Fruit fly (Drosophila melanogaster) whole organism, embryonic: ENCODE data around the gene Yip1d1.

ENCODE experiments used
- Abd-B ChIP-seq: fragments of 200-800 bp; sonication (Bioruptor generic); optimal IDR thresholded peaks from 2 replicates; lab custom pipeline; 2018; ENCODE audit warnings: missing biosample characterization, mild to moderate bottlenecking, missing genetic modification characterization, moderate library complexity
- Adf1 ChIP-seq: fragments of 200-800 bp; sonication (Bioruptor generic); IDR thresholded peaks from 2 replicates; pipeline ENCODE4 v1.3.6; 2022; ENCODE audit warnings: missing biosample characterization, missing genetic modification characterization
- Bdp1 ChIP-seq: fragments of 200-800 bp; sonication (Bioruptor generic); optimal IDR thresholded peaks from 3 replicates; lab custom pipeline; 2016; ENCODE audit warnings: missing biosample characterization, missing genetic modification characterization
- CG10209 ChIP-seq: fragments of 200-800 bp; sonication (Bioruptor generic); optimal IDR thresholded peaks from 3 replicates; lab custom pipeline; 2017; ENCODE audit warnings: missing biosample characterization, mild to moderate bottlenecking, missing genetic modification characterization, missing genetic modification reagents
- CG10959 ChIP-seq: fragments of 200-800 bp; sonication (Bioruptor generic); IDR thresholded peaks from 2 replicates; pipeline ENCODE4 v1.3.6; 2022; ENCODE audit warnings: missing biosample characterization, missing genetic modification characterization
- CG12391 ChIP-seq: fragments of 200-800 bp; sonication (Bioruptor generic); optimal IDR thresholded peaks from 3 replicates; lab custom pipeline; 2018; ENCODE audit warnings: missing biosample characterization, mild to moderate bottlenecking, missing genetic modification characterization, moderate library complexity
- CG13123 ChIP-seq: fragments of 200-800 bp; sonication (Bioruptor generic); optimal IDR thresholded peaks from 2 replicates; lab custom pipeline; 2016; ENCODE audit warnings: missing biosample characterization, missing genetic modification characterization
- CG13424 ChIP-seq: fragments of 200-800 bp; sonication (Bioruptor generic); optimal IDR thresholded peaks from 2 replicates; lab custom pipeline; 2019; ENCODE audit warnings: missing biosample characterization, mild to moderate bottlenecking, missing genetic modification characterization, moderate library complexity
- CG14667 ChIP-seq: fragments of 200-800 bp; sonication (Bioruptor generic); IDR thresholded peaks from 2 replicates; pipeline ENCODE4 v1.3.6; 2022; ENCODE audit warnings: missing biosample characterization, missing genetic modification characterization
- CG14710 ChIP-seq: fragments of 200-800 bp; sonication (Bioruptor generic); optimal IDR thresholded peaks from 3 replicates; lab custom pipeline; 2019; ENCODE audit warnings: missing biosample characterization, mild to moderate bottlenecking, missing genetic modification characterization, moderate library complexity
- CG2678 ChIP-seq: fragments of 200-800 bp; sonication (Bioruptor generic); optimal IDR thresholded peaks from 3 replicates; lab custom pipeline; 2019; ENCODE audit warnings: missing biosample characterization, mild to moderate bottlenecking, missing genetic modification characterization, moderate library complexity
- CG3065 ChIP-seq: fragments of 200-800 bp; sonication (Bioruptor generic); optimal IDR thresholded peaks from 2 replicates; lab custom pipeline; 2016; ENCODE audit warnings: missing biosample characterization, missing genetic modification characterization
- CG3163 ChIP-seq: fragments of 200-800 bp; sonication (Bioruptor generic); optimal IDR thresholded peaks from 3 replicates; lab custom pipeline; 2016; ENCODE audit warnings: missing biosample characterization, missing genetic modification characterization
- CG3995 ChIP-seq: fragments of 200-800 bp; sonication (Bioruptor generic); optimal IDR thresholded peaks from 3 replicates; lab custom pipeline; 2016; ENCODE audit warnings: missing biosample characterization, missing genetic modification characterization
- CG6689 ChIP-seq: fragments of 200-800 bp; sonication (Bioruptor generic); IDR thresholded peaks from 2 replicates; pipeline ENCODE4 v1.3.6; 2022; ENCODE audit warnings: missing biosample characterization, missing genetic modification characterization
- CG7839 ChIP-seq: fragments of 200-800 bp; sonication (Bioruptor generic); optimal IDR thresholded peaks from 3 replicates; lab custom pipeline; 2018; ENCODE audit warnings: missing biosample characterization, mild to moderate bottlenecking, missing genetic modification characterization, moderate library complexity
- CG8388 ChIP-seq: fragments of 200-800 bp; sonication (Bioruptor generic); optimal IDR thresholded peaks from 2 replicates; lab custom pipeline; 2019; ENCODE audit warnings: missing biosample characterization, mild to moderate bottlenecking, missing genetic modification characterization, moderate library complexity
- CoRest ChIP-seq: fragments of 200-800 bp; sonication (Bioruptor generic); optimal IDR thresholded peaks from 3 replicates; lab custom pipeline; 2018; ENCODE audit warnings: missing biosample characterization, mild to moderate bottlenecking, missing genetic modification characterization, moderate library complexity
- CrebB ChIP-seq: fragments of 200-800 bp; sonication (Bioruptor generic); optimal IDR thresholded peaks from 3 replicates; lab custom pipeline; 2018; ENCODE audit warnings: missing biosample characterization, mild to moderate bottlenecking, missing genetic modification characterization
- Dek ChIP-seq: fragments of 200-800 bp; sonication (Bioruptor generic); optimal IDR thresholded peaks from 3 replicates; lab custom pipeline; 2019; ENCODE audit warnings: missing biosample characterization, mild to moderate bottlenecking, missing genetic modification characterization, moderate library complexity
- Dfd ChIP-seq, 2 experiments: fragments of >200 bp; optimal IDR thresholded peaks; 2 replicates each; lab custom pipeline; 2017; ENCODE audit warnings: missing biosample characterization in 2 of 2, missing genetic modification characterization in 2 of 2
- Doc3 ChIP-seq: fragments of 200-800 bp; sonication (Bioruptor generic); IDR thresholded peaks from 3 replicates; pipeline ENCODE4 v1.3.6; 2022; ENCODE audit warnings: missing biosample characterization, missing genetic modification characterization; ENCODE audit not compliant: partially characterized antibody
- E2f1 ChIP-seq: fragments of 200-800 bp; sonication (Bioruptor generic); IDR thresholded peaks from 2 replicates; pipeline ENCODE4 v1.3.6; 2022; ENCODE audit warnings: missing biosample characterization, missing genetic modification characterization
- Hand ChIP-seq: fragments of 200-800 bp; sonication (Bioruptor generic); optimal IDR thresholded peaks from 2 replicates; lab custom pipeline; 2017; ENCODE audit warnings: mild to moderate bottlenecking, missing biosample characterization, missing genetic modification reagents, missing genetic modification characterization
- HmgZ ChIP-seq: fragments of 200-800 bp; sonication (Bioruptor generic); optimal IDR thresholded peaks from 2 replicates; lab custom pipeline; 2018; ENCODE audit warnings: missing biosample characterization, mild to moderate bottlenecking, missing genetic modification characterization
- MESR4 ChIP-seq: fragments of 200-800 bp; sonication (Bioruptor generic); optimal IDR thresholded peaks from 2 replicates; lab custom pipeline; 2018; ENCODE audit warnings: missing biosample characterization, mild to moderate bottlenecking, missing genetic modification characterization, moderate library complexity
- MTF-1 ChIP-seq: fragments of 200-800 bp; sonication (Bioruptor generic); optimal IDR thresholded peaks from 2 replicates; lab custom pipeline; 2018; ENCODE audit warnings: missing biosample characterization, mild to moderate bottlenecking, missing genetic modification characterization, borderline replicate concordance
- Mes4 ChIP-seq: fragments of 200-800 bp; sonication (Bioruptor generic); optimal IDR thresholded peaks from 2 replicates; lab custom pipeline; 2016; ENCODE audit warnings: missing biosample characterization, missing genetic modification characterization
- Sox102F ChIP-seq: fragments of 200-800 bp; sonication (Bioruptor generic); optimal IDR thresholded peaks from 2 replicates; lab custom pipeline; 2018; ENCODE audit warnings: missing biosample characterization, mild to moderate bottlenecking, missing genetic modification characterization, moderate library complexity
- YL-1 ChIP-seq: fragments of 200-800 bp; sonication (Bioruptor generic); optimal IDR thresholded peaks from 3 replicates; lab custom pipeline; 2017; ENCODE audit warnings: missing biosample characterization, mild to moderate bottlenecking, missing genetic modification characterization
- caup ChIP-seq: fragments of 200-800 bp; sonication (Bioruptor generic); optimal IDR thresholded peaks from 3 replicates; lab custom pipeline; 2017; ENCODE audit warnings: missing biosample characterization, mild to moderate bottlenecking, missing genetic modification characterization, moderate library complexity; ENCODE audit not compliant: severe bottlenecking
- ftz-f1 ChIP-seq: fragments of 200-800 bp; sonication (Bioruptor generic); optimal IDR thresholded peaks from 2 replicates; lab custom pipeline; 2016; ENCODE audit warnings: missing biosample characterization, missing genetic modification characterization
- gfzf ChIP-seq: fragments of 200-800 bp; sonication (Bioruptor generic); optimal IDR thresholded peaks from 2 replicates; lab custom pipeline; 2016; ENCODE audit warnings: missing biosample characterization, mild to moderate bottlenecking, missing genetic modification characterization, moderate library complexity
- grau ChIP-seq: fragments of 200-800 bp; optimal IDR thresholded peaks from 3 replicates; lab custom pipeline; 2019; ENCODE audit warnings: missing biosample characterization, mild to moderate bottlenecking, missing genetic modification characterization, moderate library complexity
- lbe ChIP-seq: fragments of 200-800 bp; sonication (Bioruptor generic); optimal IDR thresholded peaks from 2 replicates; lab custom pipeline; 2016; ENCODE audit warnings: missing biosample characterization, mild to moderate bottlenecking, missing genetic modification characterization
- org-1 ChIP-seq: fragments of 200-800 bp; sonication (Bioruptor generic); optimal IDR thresholded peaks from 2 replicates; lab custom pipeline; 2017; ENCODE audit warnings: missing biosample characterization, missing genetic modification characterization
- phol ChIP-seq: fragments of 200-800 bp; sonication (Bioruptor generic); optimal IDR thresholded peaks from 3 replicates; lab custom pipeline; 2018; ENCODE audit warnings: missing biosample characterization, mild to moderate bottlenecking, missing genetic modification characterization, moderate library complexity
- pum ChIP-seq: fragments of 200-800 bp; sonication (Bioruptor generic); optimal IDR thresholded peaks from 2 replicates; lab custom pipeline; 2016; ENCODE audit warnings: missing biosample characterization, missing genetic modification characterization
- rib ChIP-seq: fragments of 200-800 bp; sonication (Bioruptor generic); IDR thresholded peaks from 2 replicates; pipeline ENCODE4 v1.3.6; 2022; ENCODE audit warnings: missing biosample characterization, missing genetic modification characterization
- row ChIP-seq: fragments of 200-800 bp; sonication (Bioruptor generic); IDR thresholded peaks from 3 replicates; pipeline ENCODE4 v1.3.6; 2022; ENCODE audit warnings: missing biosample characterization, missing genetic modification characterization
- salm ChIP-seq: fragments of 200-800 bp; sonication (Bioruptor generic); optimal IDR thresholded peaks from 2 replicates; lab custom pipeline; 2018; ENCODE audit warnings: missing biosample characterization, mild to moderate bottlenecking, missing genetic modification characterization
- sc ChIP-seq, 3 experiments: fragments of >200 bp in 2 of 3; fragments of 200-800 bp in 1 of 3; sonication (Bioruptor generic) in 1 of 3; optimal IDR thresholded peaks; 2 replicates in 2 of 3; 3 replicates in 1 of 3; lab custom pipeline; 2017; ENCODE audit warnings: mild to moderate bottlenecking in 1 of 3, missing biosample characterization in 1 of 3, missing genetic modification characterization in 1 of 3, missing genetic modification reagents in 1 of 3
- schlank ChIP-seq: fragments of 200-800 bp; sonication (Bioruptor generic); optimal IDR thresholded peaks from 2 replicates; lab custom pipeline; 2018; ENCODE audit warnings: missing biosample characterization, mild to moderate bottlenecking, missing genetic modification characterization
- sisA ChIP-seq: fragments of 200-800 bp; sonication (Bioruptor generic); IDR thresholded peaks from 2 replicates; pipeline ENCODE4 v1.3.6; 2022; ENCODE audit warnings: missing biosample characterization, missing genetic modification characterization
- tgo ChIP-seq: fragments of 200-800 bp; sonication (Bioruptor generic); IDR thresholded peaks from 3 replicates; pipeline ENCODE4 v1.3.6; 2022; ENCODE audit warnings: missing biosample characterization, missing genetic modification characterization
- unc-4 ChIP-seq: fragments of 200-800 bp; sonication (Bioruptor generic); IDR thresholded peaks from 2 replicates; pipeline ENCODE4 v1.3.6; 2022; ENCODE audit warnings: missing biosample characterization, missing genetic modification characterization; ENCODE audit not compliant: partially characterized antibody
- unpg ChIP-seq: fragments of 200-800 bp; sonication (Bioruptor generic); optimal IDR thresholded peaks from 3 replicates; lab custom pipeline; 2018; ENCODE audit warnings: missing biosample characterization, mild to moderate bottlenecking, missing genetic modification characterization, moderate library complexity
- vfl ChIP-seq: fragments of 200-800 bp; sonication (Bioruptor generic); optimal IDR thresholded peaks from 2 replicates; lab custom pipeline; 2016; ENCODE audit warnings: missing biosample characterization, missing genetic modification characterization
- wdn ChIP-seq: fragments of 200-800 bp; sonication (Bioruptor generic); IDR thresholded peaks from 2 replicates; pipeline ENCODE4 v1.3.6; 2022; ENCODE audit warnings: missing biosample characterization, missing genetic modification characterization

Gene Yip1d1

DNA sequence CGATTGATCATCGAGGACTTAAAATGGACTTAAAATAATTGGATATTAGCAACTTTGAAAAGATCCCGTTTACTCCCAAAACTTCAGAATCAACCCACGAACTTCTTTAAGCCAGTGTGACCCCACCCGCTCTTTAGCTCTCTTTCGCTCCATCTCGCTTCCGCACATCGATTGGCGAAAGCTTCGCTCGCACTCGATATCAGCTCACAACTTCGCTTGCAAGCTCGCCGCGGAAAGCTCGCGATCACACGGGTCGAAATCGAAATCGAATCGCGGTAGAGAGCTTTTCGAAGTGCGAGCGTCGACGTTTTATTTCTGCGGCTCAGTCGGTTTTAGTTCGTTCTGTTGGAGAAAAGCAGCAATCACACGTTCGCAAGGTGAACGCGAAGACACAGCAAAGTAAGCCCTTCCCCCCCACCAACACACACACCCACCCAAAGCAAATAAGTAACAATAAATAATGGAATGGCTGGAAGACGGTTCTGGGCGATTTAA is 26.3 kb downstream of the Yip1d1 start, which contains the start of gene Vha68-2 (continued):
- TF ChIP-seq Abd-B (GFP tag; lab: Kevin White, UChicago), result no peak
- TF ChIP-seq MESR4 (GFP tag; lab: Kevin White, UChicago), result peak; percentile 18
- peak; percentile 35 for TF ChIP-seq CG13123 (GFP tag; lab: Kevin White, UChicago)
- no peak for TF ChIP-seq CG3065 (GFP tag; lab: Kevin White, UChicago)
- 0 out of 2 replicates have a peak, but pooled peaks have one; percentile 33 for TF ChIP-seq unc-4
- TF ChIP-seq schlank (tag; lab: Kevin White, UChicago), result peak; percentile 75
- TF ChIP-seq Adf1 (GFP tag; lab: Robert Waterston, UW), result peak; percentile 60
- TF ChIP-seq HmgZ (tag; lab: Kevin White, UChicago), result peak; percentile 76
- no peak for TF ChIP-seq CG14667 (GFP tag; lab: Robert Waterston, UW)
- peak; percentile 39 for TF ChIP-seq CG3163 (GFP tag; lab: Kevin White, UChicago)
- TF ChIP-seq unpg (GFP tag; lab: Kevin White, UChicago), result peak; percentile 66
- peak; percentile 4 for TF ChIP-seq ftz-f1 (GFP tag; lab: Kevin White, UChicago)
- TF ChIP-seq grau (tag; lab: Kevin White, UChicago), result peak; percentile 55
- peak; percentile 24 for TF ChIP-seq vfl
- peak; percentile 55 for TF ChIP-seq CG13424 (tag; lab: Kevin White, UChicago)
- TF ChIP-seq sisA (GFP tag; lab: Robert Waterston, UW), result peak; percentile 56
- peak; percentile 99 for TF ChIP-seq CG14710 (tag; lab: Kevin White, UChicago)
- 0 out of 2 replicates have a peak, but pooled peaks have one; percentile 24 for TF ChIP-seq rib (GFP tag; lab: Robert Waterston, UW)
- TF ChIP-seq sc (optimal IDR thresholded peaks at IDR 0.05; lab: Kevin White, UChicago), result no peak
- TF ChIP-seq sc (GFP tag; optimal IDR thresholded peaks at IDR 0.05; lab: Kevin White, UChicago), result no peak
- 0 out of 3 replicates have a peak, but pooled peaks have one; percentile 16 for TF ChIP-seq Doc3 (GFP tag; lab: Robert Waterston, UW)
- no peak for TF ChIP-seq MTF-1
- peak; percentile 56 for TF ChIP-seq Dek
- peak; percentile 50 for TF ChIP-seq gfzf (GFP tag; lab: Kevin White, UChicago)
- 0 out of 2 replicates have a peak, but pooled peaks have one; percentile 7 for TF ChIP-seq CG10959 (GFP tag; lab: Robert Waterston, UW)
- peak; percentile 28 for TF ChIP-seq Sox102F (GFP tag; lab: Kevin White, UChicago)
- no peak for TF ChIP-seq CG3995 (GFP tag; lab: Kevin White, UChicago)
- peak; percentile 55 for TF ChIP-seq org-1 (GFP tag; lab: Kevin White, UChicago)
- TF ChIP-seq Mes4 (GFP tag; lab: Kevin White, UChicago), result peak; percentile 57
- TF ChIP-seq pum (GFP tag; lab: Kevin White, UChicago), result peak; percentile 45
- TF ChIP-seq CG12391 (tag; lab: Kevin White, UChicago), result peak; percentile 67
- peak; percentile 2 for TF ChIP-seq YL-1
- TF ChIP-seq Bdp1, result no peak
- peak; percentile 56 for TF ChIP-seq Hand (GFP tag; lab: Kevin White, UChicago)
- no peak for TF ChIP-seq E2f1 (GFP tag; lab: Robert Waterston, UW)
- TF ChIP-seq phol (tag; lab: Kevin White, UChicago), result no peak
- no peak for TF ChIP-seq Dfd (GFP tag; optimal IDR thresholded peaks at IDR 0.05; lab: Kevin White, UChicago)
- TF ChIP-seq CG6689 (GFP tag; lab: Robert Waterston, UW), result no peak
- peak; percentile 23 for TF ChIP-seq lbe
- TF ChIP-seq CrebB (tag; lab: Kevin White, UChicago), result peak; percentile 81
- peak; percentile 88 for TF ChIP-seq row (GFP tag; lab: Robert Waterston, UW)
- peak; percentile 16 for TF ChIP-seq salm (tag; lab: Kevin White, UChicago)
- TF ChIP-seq wdn (GFP tag; lab: Robert Waterston, UW), result peak; percentile 55; the same call in 1 of the 2 replicates
- peak; percentile 61 for TF ChIP-seq caup (GFP tag; lab: Kevin White, UChicago)
- TF ChIP-seq CoRest (tag; lab: Kevin White, UChicago), result peak; percentile 54
- peak; percentile 30; the same call in 1 of the 3 replicates for TF ChIP-seq tgo (GFP tag; lab: Robert Waterston, UW)
- TF ChIP-seq CG7839 (tag; lab: Kevin White, UChicago), result no peak
- peak; percentile 21 for TF ChIP-seq CG8388 (GFP tag; lab: Kevin White, UChicago)
- TF ChIP-seq CG2678 (tag; lab: Kevin White, UChicago), result peak; percentile 11
- peak; percentile 70 for TF ChIP-seq CG10209 (GFP tag; lab: Kevin White, UChicago)
